Worm (Caenorhabditis elegans) whole organism, L4/young adult: ENCODE measurements around the gene thoc-7.

ENCODE experiments used
- W03F9.2 ChIP-seq: fragments of 150-350 bp; optimal IDR thresholded peaks from 2 replicates; lab custom pipeline; 2014; ENCODE audit warnings: missing biosample characterization, missing genetic modification characterization
- dao-5 ChIP-seq: sonication (generic microtip); optimal IDR thresholded peaks from 2 replicates; lab custom pipeline; 2016; ENCODE audit warnings: missing genotype, missing genetic modification characterization, moderate library complexity, missing compliant biosample characterization
- him-1 ChIP-seq: sonication (generic microtip); optimal IDR thresholded peaks from 2 replicates; lab custom pipeline; 2016; ENCODE audit warnings: missing genotype, missing genetic modification reagents, missing genetic modification characterization, missing compliant biosample characterization

thoc-7 gene

ce11 chrIV:13882573-13882972, at the start of gene thoc-7:
TSS of gene thoc-7 (plus strand) at chrIV:13882734.
- TF ChIP-seq W03F9.2 (tag; lab: Kevin White, UChicago) (no peak), dao-5 (tag; lab: Kevin White, UChicago) (no peak), him-1 (no peak)

DNA sequence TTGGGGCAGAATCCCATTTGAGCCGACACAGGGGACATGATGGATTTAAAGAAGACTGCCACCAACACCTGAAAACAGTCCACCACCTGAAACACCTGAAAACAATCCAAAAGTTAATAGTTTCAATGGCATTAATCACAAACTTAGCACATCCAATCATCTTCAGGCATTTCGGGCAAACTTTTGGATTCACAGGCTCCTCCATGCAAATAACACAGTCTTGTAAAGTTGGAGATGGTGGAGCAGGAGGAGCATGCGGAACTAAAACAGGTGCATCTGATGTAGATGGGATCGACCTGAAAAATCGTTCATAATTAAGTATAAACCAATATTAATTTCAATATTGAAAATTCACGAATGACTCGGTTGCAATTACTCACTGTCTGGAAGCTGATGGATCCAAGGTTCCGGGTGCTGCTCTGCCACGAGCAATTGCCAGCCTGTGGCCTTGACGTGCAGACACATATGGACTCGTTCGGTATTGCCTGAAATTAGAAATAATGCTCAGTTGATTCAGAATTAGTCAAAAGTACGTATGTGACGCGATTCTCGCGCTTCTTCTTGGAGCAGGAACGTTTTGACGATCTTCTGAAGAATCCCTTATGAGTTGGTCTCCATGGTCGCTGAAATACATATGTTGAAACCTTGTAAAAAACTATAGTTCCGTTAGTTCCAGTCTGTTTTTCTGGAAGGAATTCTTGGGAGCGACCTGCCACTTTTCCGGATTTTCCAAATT, 48.0 kb upstream of the thoc-7 start:
- no peak for TF ChIP-seq W03F9.2 (tag; lab: Kevin White, UChicago)
- no peak for TF ChIP-seq dao-5 (tag; lab: Kevin White, UChicago)
- TF ChIP-seq him-1: no peak

- TF ChIP-seq dao-5 (tag; lab: Kevin White, UChicago) (no peak), W03F9.2 (tag; lab: Kevin White, UChicago) (no peak), him-1 (no peak)
Measured at ce11 chrIV:13836290-13836689, 46.2 kb upstream of the thoc-7 start, which contains the start of gene H08M01.1. TSS of gene H08M01.1 (minus strand) at chrIV:13836390.

ce11 chrIV:13838296-13838695, 44.2 kb upstream of the thoc-7 start:
- no peak for TF ChIP-seq W03F9.2 (tag; lab: Kevin White, UChicago)

- TF ChIP-seq dao-5 (tag; lab: Kevin White, UChicago) (no peak), W03F9.2 (tag; lab: Kevin White, UChicago) (no peak), him-1 (no peak)
Measured at ce11 chrIV:13860459-13860858, 22.1 kb upstream of the thoc-7 start.

DNA sequence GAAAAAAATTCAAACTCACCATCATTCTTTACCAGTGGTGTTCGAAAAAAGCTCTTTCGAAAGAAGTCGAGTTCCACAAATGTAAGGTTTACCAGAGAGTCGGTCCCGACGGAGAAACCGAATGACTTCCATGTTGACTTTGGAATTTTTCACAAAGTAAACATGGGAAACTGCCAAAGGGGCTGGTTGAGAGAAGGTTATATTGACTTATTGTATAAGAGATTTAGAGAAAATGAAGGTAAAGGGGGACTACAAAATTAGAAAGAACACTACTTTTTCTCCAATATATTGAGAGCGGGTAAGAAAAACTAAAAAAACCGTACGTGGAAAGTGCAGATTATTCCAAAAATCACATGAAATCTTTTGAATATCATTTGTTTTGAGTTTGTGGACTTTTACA, 17.4 kb upstream of the thoc-7 start, which contains the start of gene vamp-8:
vamp-8 (minus strand) TSS at position 25 of the 400 bp plus-strand sequence.
- TF ChIP-seq W03F9.2 (tag; lab: Kevin White, UChicago) (no peak), him-1 (no peak), dao-5 (tag; lab: Kevin White, UChicago) (no peak)

ce11 chrIV:13866754-13867153, 15.8 kb upstream of the thoc-7 start, which contains the start of gene B0513.90:
TSS of gene B0513.90 (plus strand) at chrIV:13867054.
- no peak for TF ChIP-seq him-1
- TF ChIP-seq dao-5 (tag; lab: Kevin White, UChicago): no peak
- TF ChIP-seq W03F9.2 (tag; lab: Kevin White, UChicago): no peak

DNA sequence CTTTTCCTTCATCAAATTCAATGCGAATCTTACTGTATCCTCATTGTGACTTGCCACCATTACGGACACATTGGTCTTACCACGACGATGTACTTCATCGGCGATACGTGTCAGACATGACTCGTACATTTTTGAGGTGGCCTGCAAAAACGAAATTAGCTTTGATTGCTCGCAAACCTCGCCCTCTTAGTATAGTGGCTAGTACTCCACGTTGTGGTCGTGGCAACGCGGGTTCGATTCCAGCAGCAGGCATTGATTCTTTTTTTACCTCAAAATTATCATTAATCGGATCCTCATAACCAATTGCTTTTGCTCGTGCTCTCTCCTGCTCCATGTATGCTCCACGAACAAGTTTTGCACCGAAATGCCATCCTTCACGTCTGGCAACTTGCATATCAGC, 12.4 kb upstream of the thoc-7 start:
- TF ChIP-seq dao-5 (tag; lab: Kevin White, UChicago): no peak
- no peak for TF ChIP-seq W03F9.2 (tag; lab: Kevin White, UChicago)
- TF ChIP-seq him-1: no peak

DNA sequence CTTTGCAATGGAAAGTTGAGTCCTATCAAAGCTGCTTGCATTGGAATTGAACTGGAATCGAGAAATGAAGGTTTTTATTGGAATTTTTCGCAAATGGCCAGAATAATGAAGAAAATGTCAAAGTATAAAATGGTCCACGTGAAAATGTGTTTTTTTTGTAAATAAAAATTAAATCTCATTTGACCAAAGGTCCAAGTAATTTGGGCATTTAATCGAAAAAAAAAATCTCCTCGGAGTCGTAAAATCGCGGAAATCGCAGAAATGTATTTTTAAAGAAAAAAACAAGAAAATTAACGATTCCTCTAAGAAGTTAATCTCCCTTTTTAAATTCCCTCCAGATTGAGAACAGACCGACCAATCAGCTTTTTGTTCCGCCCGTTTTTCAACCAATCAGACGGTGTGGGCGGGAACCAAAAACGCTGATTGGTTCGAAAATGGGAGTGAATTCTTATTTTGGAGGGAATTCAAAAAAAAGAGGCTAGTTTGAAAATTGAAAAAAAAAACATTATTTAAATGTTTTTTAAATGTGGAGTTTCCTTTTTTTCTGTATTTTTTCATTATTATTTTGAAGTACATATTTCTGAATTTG, 5.9 kb upstream of the thoc-7 start, which contains the start of gene prdh-1:
prdh-1 (minus strand) TSS at position 51 of the 589 bp plus-strand sequence.
- TF ChIP-seq W03F9.2 (tag; lab: Kevin White, UChicago): no peak
- TF ChIP-seq him-1: no peak
- no peak for TF ChIP-seq dao-5 (tag; lab: Kevin White, UChicago)

ce11 chrIV:13877707-13878106, 4.8 kb upstream of the thoc-7 start:
- TF ChIP-seq him-1 (peak; percentile 64), dao-5 (tag; lab: Kevin White, UChicago) (no peak)

DNA sequence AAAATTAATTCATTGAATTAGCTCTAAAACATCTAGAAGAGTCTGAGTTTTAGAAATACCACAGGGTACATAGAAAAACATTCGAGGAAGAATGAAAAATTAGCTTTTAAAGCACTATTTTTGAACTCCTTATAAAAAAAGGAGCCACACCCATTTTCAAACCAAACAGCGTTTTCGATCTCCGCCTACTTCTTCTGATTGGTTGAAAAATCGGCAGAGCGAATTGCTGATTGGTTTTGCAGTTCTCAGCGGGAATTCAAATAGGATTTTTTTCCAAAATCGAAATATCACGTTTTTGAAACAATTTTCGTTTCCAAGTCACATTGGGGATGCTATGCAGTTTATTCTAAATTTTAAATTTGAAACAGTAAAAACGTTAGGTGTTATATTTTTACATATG, 4.4 kb upstream of the thoc-7 start:
- no peak for TF ChIP-seq him-1
- no peak for TF ChIP-seq W03F9.2 (tag; lab: Kevin White, UChicago)
- TF ChIP-seq dao-5 (tag; lab: Kevin White, UChicago): no peak

ce11 chrIV:13878738-13879137, 3.8 kb upstream of the thoc-7 start:
- TF ChIP-seq W03F9.2 (tag; lab: Kevin White, UChicago) (no peak), dao-5 (tag; lab: Kevin White, UChicago) (no peak), him-1 (no peak)

- TF ChIP-seq him-1 (no peak), dao-5 (tag; lab: Kevin White, UChicago) (no peak), W03F9.2 (tag; lab: Kevin White, UChicago) (no peak)
Measured at ce11 chrIV:13879851-13880250, 2.7 kb upstream of the thoc-7 start, which contains the start of gene B0513.4. TSS of gene B0513.4 (plus strand) at chrIV:13880151.

- TF ChIP-seq W03F9.2 (tag; lab: Kevin White, UChicago) (no peak), dao-5 (tag; lab: Kevin White, UChicago) (no peak), him-1 (no peak)
Measured at ce11 chrIV:13880370-13880769, 2.2 kb upstream of the thoc-7 start.
